Fruit fly (Drosophila melanogaster): ENCODE measurements around the gene CG34057.

DNA sequence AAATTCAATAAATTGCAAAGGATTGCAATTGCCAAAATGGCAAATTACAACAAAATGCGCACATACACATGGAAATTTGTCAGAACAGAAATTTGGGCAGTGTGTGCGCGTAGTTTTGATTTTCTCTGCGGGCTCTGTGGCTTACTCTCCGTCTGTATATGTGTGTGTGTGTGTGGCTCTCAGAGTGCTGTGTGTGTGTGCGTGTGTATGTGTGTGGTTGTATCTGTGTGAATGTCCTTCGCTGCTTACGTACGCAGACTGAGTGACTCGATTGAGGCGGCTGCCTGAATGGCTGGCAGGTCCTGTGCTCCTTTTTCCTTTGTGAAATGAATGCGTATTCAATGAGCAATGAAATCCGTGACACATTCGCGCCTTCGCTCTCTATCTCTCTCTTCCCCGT lies 17.7 kb downstream of the CG34057 start:
- TF ChIP-seq OdsH (GFP tag; optimal IDR thresholded peaks at IDR 0.05), result no peak
- no peak for TF ChIP-seq ey (GFP tag; optimal IDR thresholded peaks at IDR 0.05)
- no peak for TF ChIP-seq Abd-B (GFP tag; optimal IDR thresholded peaks at IDR 0.05)
- no peak for TF ChIP-seq Hr78 (GFP tag; optimal IDR thresholded peaks at IDR 0.05)
- TF ChIP-seq psq (GFP tag; optimal IDR thresholded peaks at IDR 0.05), result no peak
- no peak for TF ChIP-seq foxo (GFP tag; optimal IDR thresholded peaks at IDR 0.05)
- no peak for TF ChIP-seq dl (GFP tag; optimal IDR thresholded peaks at IDR 0.05; ENCODE audit: insufficient read depth in 1 of 2, partially characterized antibody in 2 of 2)
- no peak for TF ChIP-seq br (GFP tag; optimal IDR thresholded peaks at IDR 0.05)
- no peak for TF ChIP-seq Dif (GFP tag; optimal IDR thresholded peaks at IDR 0.05; ENCODE audit: partially characterized antibody)

Data from whole organism, wandering third instar larva.